Worm (Caenorhabditis elegans) whole organism, L3 larva: ENCODE measurements around the gene W07G4.8.

ENCODE experiments used
- ZK546.5 ChIP-seq: sonication (generic microtip); optimal IDR thresholded peaks from 2 replicates; lab custom pipeline; 2017; ENCODE audit warnings: missing biosample characterization, missing genetic modification characterization
- daf-12 ChIP-seq: fragments of 150-350 bp; optimal IDR thresholded peaks from 2 replicates; lab custom pipeline; 2014; ENCODE audit warnings: missing biosample characterization, missing genetic modification reagents, missing genetic modification characterization
- elt-3 ChIP-seq, 3 experiments: fragments of 150-350 bp in 1 of 3; sonication (generic microtip) in 2 of 3; optimal IDR thresholded peaks; 2 replicates in 2 of 3; 4 replicates in 1 of 3; lab custom pipeline; 2014 to 2017; ENCODE audit warnings: missing biosample characterization in 3 of 3, missing genetic modification characterization in 3 of 3
- jun-1 ChIP-seq: fragments of 150-350 bp; optimal IDR thresholded peaks from 2 replicates; lab custom pipeline; 2014; ENCODE audit warnings: missing biosample characterization, missing genetic modification reagents, missing genetic modification characterization
- lsy-12 ChIP-seq: sonication (generic microtip); optimal IDR thresholded peaks from 2 replicates; lab custom pipeline; 2016; ENCODE audit warnings: mild to moderate bottlenecking, missing genetic modification characterization, missing compliant biosample characterization
- pqm-1 ChIP-seq: fragments of 150-350 bp; optimal IDR thresholded peaks from 2 replicates; lab custom pipeline; 2017; ENCODE audit warnings: missing biosample characterization, missing genetic modification characterization, inconsistent platforms
- sea-2 ChIP-seq: fragments of 150-350 bp; sonication (generic microtip); optimal IDR thresholded peaks from 4 replicates; lab custom pipeline; 2014; ENCODE audit warnings: missing biosample characterization, missing genetic modification reagents, missing genetic modification characterization
- snpc-4 ChIP-seq: fragments of 150-350 bp; optimal IDR thresholded peaks from 2 replicates; lab custom pipeline; 2014; ENCODE audit warnings: missing biosample characterization, missing genetic modification characterization
- ztf-11 ChIP-seq: fragments of 150-350 bp; optimal IDR thresholded peaks from 2 replicates; lab custom pipeline; 2014; ENCODE audit warnings: missing biosample characterization, missing genetic modification characterization

DNA sequence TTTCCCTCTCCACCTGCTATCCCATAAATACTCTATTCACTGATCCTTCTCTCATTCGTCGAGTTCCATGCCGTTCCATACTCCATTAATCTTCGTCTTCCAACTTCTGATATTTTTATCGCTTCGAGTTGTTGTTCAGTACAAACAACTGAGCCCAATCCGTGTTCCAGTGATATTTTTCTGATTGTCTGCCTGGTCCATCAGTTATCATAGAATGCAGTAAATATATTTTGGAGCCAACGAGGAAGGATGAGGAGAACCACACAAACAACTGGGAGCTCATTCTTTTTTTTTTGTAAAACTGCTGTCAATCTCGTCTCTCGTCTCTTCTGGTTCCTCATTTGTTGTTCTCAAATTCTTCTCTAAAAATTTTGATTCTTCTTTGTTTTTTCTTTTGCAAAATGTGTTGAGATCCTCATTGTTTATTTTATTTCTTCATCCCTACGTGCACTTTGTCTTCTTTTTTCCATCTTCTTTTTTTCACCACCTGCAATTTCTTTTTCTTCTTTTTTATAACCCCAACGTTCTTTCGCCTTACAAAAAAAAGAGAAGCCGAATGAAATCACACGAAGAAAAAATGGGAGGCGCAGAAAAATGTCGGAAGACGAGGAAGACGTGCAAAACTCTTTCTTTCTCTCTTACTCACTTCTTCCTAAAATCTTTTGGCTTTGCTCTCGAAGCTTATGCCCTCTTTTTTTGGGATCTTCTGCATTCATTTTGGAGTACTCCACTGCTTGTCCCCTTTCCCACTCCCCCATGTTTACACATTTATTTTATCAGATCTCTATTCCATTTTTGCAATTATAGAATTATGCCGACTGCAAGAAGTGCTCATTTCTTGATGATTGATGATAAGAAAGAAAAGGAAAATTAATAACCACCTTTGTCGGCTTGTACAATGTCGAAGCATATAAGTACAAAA is 34.7 kb upstream of the W07G4.8 start:
- TF ChIP-seq snpc-4 (peak; percentile 3), jun-1 (tag; lab: Kevin White, UChicago) (no peak), daf-12 (tag; lab: Kevin White, UChicago) (no peak), ZK546.5 (tag; lab: Kevin White, UChicago) (no peak), elt-3 (tag; optimal IDR thresholded peaks at IDR 0.05; lab: Kevin White, UChicago) (no peak), ztf-11 (tag; lab: Kevin White, UChicago) (no peak), lsy-12 (tag; lab: Kevin White, UChicago) (no peak), pqm-1 (tag; lab: Kevin White, UChicago) (no peak), sea-2 (GFP tag; lab: Kevin White, UChicago) (no peak)
